Worm (Caenorhabditis elegans) whole organism, L2 larva: Measurements from ENCODE around the gene Y38F1A.2.
A peak's percentile ranks its signal among the peaks of the same experiment; 100 is the strongest.

Source experiments
- C34F6.9 ChIP-seq: fragments of 150-350 bp; optimal IDR thresholded peaks from 2 replicates; lab custom pipeline; 2014; ENCODE audit warnings: missing biosample characterization, missing genetic modification characterization
- F13H6.1 ChIP-seq: sonication (generic microtip); optimal IDR thresholded peaks from 2 replicates; lab custom pipeline; 2016; ENCODE audit warnings: missing genetic modification characterization, missing compliant biosample characterization
- R02D3.7 ChIP-seq: fragments of 150-350 bp; optimal IDR thresholded peaks from 2 replicates; lab custom pipeline; 2014; ENCODE audit warnings: missing biosample characterization, missing genetic modification characterization
- Y55F3AM.14 ChIP-seq: fragments of 200-800 bp; sonication (Bioruptor generic); optimal IDR thresholded peaks from 2 replicates; lab custom pipeline; 2018; ENCODE audit warnings: mild to moderate bottlenecking, missing genetic modification characterization, missing compliant biosample characterization
- ZK546.5 ChIP-seq: sonication (generic microtip); optimal IDR thresholded peaks from 2 replicates; lab custom pipeline; 2017; ENCODE audit warnings: missing biosample characterization, missing genetic modification characterization
- alr-1 ChIP-seq: fragments of 150-350 bp; optimal IDR thresholded peaks from 2 replicates; lab custom pipeline; 2014; ENCODE audit warnings: missing biosample characterization, missing genetic modification characterization
- aly-2 ChIP-seq: fragments of 150-350 bp; optimal IDR thresholded peaks from 2 replicates; lab custom pipeline; 2014; ENCODE audit warnings: missing biosample characterization, missing genetic modification characterization
- ama-1 ChIP-seq: fragments of 150-350 bp; optimal IDR thresholded peaks from 2 replicates; lab custom pipeline; 2018; ENCODE audit warnings: inconsistent platforms
- blmp-1 ChIP-seq: sonication (generic microtip); optimal IDR thresholded peaks from 2 replicates; lab custom pipeline; 2017; ENCODE audit warnings: missing genetic modification characterization, mild to moderate bottlenecking, missing compliant biosample characterization, antibody characterized with exemption, moderate library complexity; ENCODE audit not compliant: insufficient read depth
- ceh-16 ChIP-seq: fragments of 150-350 bp; optimal IDR thresholded peaks from 2 replicates; lab custom pipeline; 2014; ENCODE audit warnings: missing biosample characterization, missing genetic modification characterization
- ceh-82 ChIP-seq: fragments of 150-350 bp; optimal IDR thresholded peaks from 2 replicates; lab custom pipeline; 2014; ENCODE audit warnings: missing biosample characterization, missing genetic modification characterization
- crh-2 ChIP-seq: sonication (generic microtip); optimal IDR thresholded peaks from 2 replicates; lab custom pipeline; 2017; ENCODE audit warnings: missing biosample characterization, missing genetic modification characterization
- dmd-4 ChIP-seq: sonication (generic microtip); optimal IDR thresholded peaks from 2 replicates; lab custom pipeline; 2017; ENCODE audit warnings: missing biosample characterization, missing genetic modification characterization
- elt-1 ChIP-seq: fragments of 150-350 bp; optimal IDR thresholded peaks from 2 replicates; lab custom pipeline; 2014; ENCODE audit warnings: missing biosample characterization, missing genetic modification characterization
- elt-3 ChIP-seq: sonication (generic microtip); optimal IDR thresholded peaks from 2 replicates; lab custom pipeline; 2017; ENCODE audit warnings: missing biosample characterization, missing genetic modification characterization
- fos-1 ChIP-seq: fragments of 150-350 bp; optimal IDR thresholded peaks from 2 replicates; lab custom pipeline; 2014; ENCODE audit warnings: missing biosample characterization, missing genetic modification characterization
- gmeb-1 ChIP-seq: fragments of 150-350 bp; optimal IDR thresholded peaks from 2 replicates; lab custom pipeline; 2014; ENCODE audit warnings: missing biosample characterization, missing genetic modification characterization
- lin-13 ChIP-seq: fragments of 150-350 bp; optimal IDR thresholded peaks from 2 replicates; lab custom pipeline; 2014; ENCODE audit warnings: missing biosample characterization, missing genetic modification reagents, missing genetic modification characterization
- lsy-2 ChIP-seq, 2 experiments: fragments of 150-350 bp in 1 of 2; sonication (generic microtip) in 1 of 2; optimal IDR thresholded peaks; 2 replicates each; lab custom pipeline; 2014 to 2017; ENCODE audit warnings: missing biosample characterization in 2 of 2, missing genetic modification characterization in 2 of 2
- mab-5 ChIP-seq: fragments of 150-350 bp; optimal IDR thresholded peaks from 2 replicates; lab custom pipeline; 2014; ENCODE audit warnings: missing biosample characterization, missing genetic modification characterization
- mbf-1 ChIP-seq: sonication (generic microtip); optimal IDR thresholded peaks from 2 replicates; lab custom pipeline; 2017; ENCODE audit warnings: missing biosample characterization, missing genetic modification characterization
- mdl-1 ChIP-seq, 2 experiments: fragments of 150-350 bp in 1 of 2; sonication (generic microtip) in 1 of 2; optimal IDR thresholded peaks; 2 replicates each; lab custom pipeline; 2017; ENCODE audit warnings: missing biosample characterization in 2 of 2, missing genetic modification characterization in 2 of 2
- nhr-10 ChIP-seq: sonication (generic microtip); optimal IDR thresholded peaks from 2 replicates; lab custom pipeline; 2017; ENCODE audit warnings: missing biosample characterization, missing genetic modification characterization
- nhr-11 ChIP-seq: fragments of 150-350 bp; optimal IDR thresholded peaks from 2 replicates; lab custom pipeline; 2014; ENCODE audit warnings: missing biosample characterization, missing genetic modification characterization
- nhr-129 ChIP-seq: fragments of 150-350 bp; optimal IDR thresholded peaks from 2 replicates; lab custom pipeline; 2014; ENCODE audit warnings: missing biosample characterization, missing genetic modification characterization
- nhr-21 ChIP-seq: fragments of 150-350 bp; optimal IDR thresholded peaks from 2 replicates; lab custom pipeline; 2014; ENCODE audit warnings: missing biosample characterization, missing genetic modification characterization
- nhr-23 ChIP-seq: fragments of 150-350 bp; optimal IDR thresholded peaks from 2 replicates; lab custom pipeline; 2014; ENCODE audit warnings: missing biosample characterization, missing genetic modification reagents, missing genetic modification characterization
- nhr-237 ChIP-seq: fragments of 150-350 bp; optimal IDR thresholded peaks from 2 replicates; lab custom pipeline; 2014; ENCODE audit warnings: missing biosample characterization, missing genetic modification characterization
- nhr-25 ChIP-seq: fragments of 150-350 bp; sonication (generic microtip); optimal IDR thresholded peaks from 3 replicates; lab custom pipeline; 2014; ENCODE audit warnings: missing biosample characterization, missing genetic modification characterization
- nhr-6 ChIP-seq: fragments of 150-350 bp; optimal IDR thresholded peaks from 2 replicates; lab custom pipeline; 2014; ENCODE audit warnings: missing biosample characterization, missing genetic modification characterization
- nhr-77 ChIP-seq: fragments of 150-350 bp; optimal IDR thresholded peaks from 2 replicates; lab custom pipeline; 2014; ENCODE audit warnings: missing biosample characterization, missing genetic modification characterization
- sem-4 ChIP-seq: fragments of 150-350 bp; optimal IDR thresholded peaks from 2 replicates; lab custom pipeline; 2014; ENCODE audit warnings: missing biosample characterization, missing genetic modification reagents, missing genetic modification characterization
- skn-1 ChIP-seq: sonication (generic microtip); optimal IDR thresholded peaks from 2 replicates; lab custom pipeline; 2017; ENCODE audit warnings: missing biosample characterization, missing genetic modification characterization
- sma-3 ChIP-seq: sonication (generic microtip); optimal IDR thresholded peaks from 2 replicates; lab custom pipeline; 2016; ENCODE audit warnings: missing genetic modification reagents, missing genetic modification characterization, missing compliant biosample characterization
- sma-9 ChIP-seq, 2 experiments: fragments of 150-350 bp in 1 of 2; sonication (generic microtip) in 1 of 2; optimal IDR thresholded peaks; 2 replicates each; lab custom pipeline; 2014 to 2016; ENCODE audit warnings: missing genetic modification characterization in 2 of 2, mild to moderate bottlenecking in 1 of 2, missing biosample characterization in 1 of 2, missing compliant biosample characterization in 1 of 2, missing genetic modification reagents in 1 of 2, moderate library complexity in 1 of 2
- snpc-4 ChIP-seq: fragments of 150-350 bp; optimal IDR thresholded peaks from 2 replicates; lab custom pipeline; 2014; ENCODE audit warnings: missing biosample characterization, missing genetic modification characterization
- unc-39 ChIP-seq: fragments of 150-350 bp; optimal IDR thresholded peaks from 2 replicates; lab custom pipeline; 2014; ENCODE audit warnings: missing biosample characterization, missing genetic modification characterization
- unc-55 ChIP-seq: fragments of 150-350 bp; sonication (generic microtip); optimal IDR thresholded peaks from 3 replicates; lab custom pipeline; 2014; ENCODE audit warnings: missing biosample characterization, missing genetic modification reagents, missing genetic modification characterization
- unc-62 ChIP-seq: fragments of 150-350 bp; optimal IDR thresholded peaks from 2 replicates; lab custom pipeline; 2014; ENCODE audit warnings: missing biosample characterization, missing genetic modification reagents, missing genetic modification characterization
- zag-1 ChIP-seq: fragments of 150-350 bp; optimal IDR thresholded peaks from 2 replicates; lab custom pipeline; 2014; ENCODE audit warnings: missing biosample characterization, missing genetic modification characterization
- ztf-11 ChIP-seq: sonication (generic microtip); optimal IDR thresholded peaks from 2 replicates; lab custom pipeline; 2017; ENCODE audit warnings: missing biosample characterization, missing genetic modification characterization
- ztf-4 ChIP-seq: fragments of 150-350 bp; optimal IDR thresholded peaks from 2 replicates; lab custom pipeline; 2014; ENCODE audit warnings: missing biosample characterization, missing genetic modification characterization

Gene Y38F1A.2

DNA sequence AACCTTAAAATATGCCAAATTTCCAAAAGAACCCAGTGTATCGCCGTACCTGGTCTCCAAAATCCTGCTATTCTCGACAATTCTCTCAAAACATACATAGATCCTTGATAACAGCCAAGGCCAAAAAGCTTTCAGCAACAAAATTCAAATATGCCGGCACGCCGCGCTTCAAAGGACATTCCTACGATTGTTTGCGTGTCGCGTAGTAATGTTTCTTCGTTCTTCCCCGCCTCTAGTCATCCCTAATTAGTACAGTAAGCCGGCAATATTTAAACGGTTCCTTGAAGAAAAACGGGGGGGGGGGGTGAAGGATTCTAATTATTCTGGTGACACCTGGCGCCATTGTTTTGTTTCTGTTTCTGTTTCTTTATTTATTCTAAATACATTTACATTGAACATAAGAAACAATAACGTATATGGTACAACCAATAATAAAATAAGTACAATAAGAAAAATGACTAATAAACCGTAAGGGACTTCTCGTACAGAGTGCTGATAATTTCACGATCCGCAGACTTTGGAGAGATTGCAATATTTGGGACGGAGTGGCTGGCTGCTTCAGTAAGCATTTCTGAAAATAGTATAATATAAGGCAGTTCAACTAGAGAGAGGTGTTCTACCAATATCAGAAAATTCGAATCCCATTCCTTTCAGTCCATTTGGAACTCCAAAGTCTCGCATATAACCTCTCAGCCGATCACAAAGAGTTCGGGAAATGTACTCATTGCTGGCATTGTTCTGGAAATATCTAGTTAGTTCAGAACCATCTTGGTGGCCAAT is 39.4 kb downstream of the Y38F1A.2 start:
- TF ChIP-seq ceh-82, result no peak
- no peak for TF ChIP-seq skn-1 (tag; lab: Kevin White, UChicago)
- no peak for TF ChIP-seq ceh-16 (tag; lab: Kevin White, UChicago)
- TF ChIP-seq gmeb-1 (tag; lab: Kevin White, UChicago), result no peak
- no peak for TF ChIP-seq unc-55 (GFP tag; lab: Kevin White, UChicago)
- no peak for TF ChIP-seq mbf-1 (tag; lab: Kevin White, UChicago)
- TF ChIP-seq nhr-25 (tag; lab: Kevin White, UChicago), result no peak
- TF ChIP-seq sem-4, result no peak
- TF ChIP-seq C34F6.9 (tag; lab: Kevin White, UChicago), result no peak
- no peak for TF ChIP-seq ama-1 (lab: Kevin White, UChicago)
- peak; percentile 4 for TF ChIP-seq sma-3
- no peak for TF ChIP-seq ZK546.5 (tag; lab: Kevin White, UChicago)
- TF ChIP-seq fos-1 (tag; lab: Kevin White, UChicago), result no peak
- peak; percentile 38 for TF ChIP-seq Y55F3AM.14
- no peak for TF ChIP-seq aly-2 (tag; lab: Kevin White, UChicago)
- peak; percentile 3 for TF ChIP-seq nhr-21

DNA sequence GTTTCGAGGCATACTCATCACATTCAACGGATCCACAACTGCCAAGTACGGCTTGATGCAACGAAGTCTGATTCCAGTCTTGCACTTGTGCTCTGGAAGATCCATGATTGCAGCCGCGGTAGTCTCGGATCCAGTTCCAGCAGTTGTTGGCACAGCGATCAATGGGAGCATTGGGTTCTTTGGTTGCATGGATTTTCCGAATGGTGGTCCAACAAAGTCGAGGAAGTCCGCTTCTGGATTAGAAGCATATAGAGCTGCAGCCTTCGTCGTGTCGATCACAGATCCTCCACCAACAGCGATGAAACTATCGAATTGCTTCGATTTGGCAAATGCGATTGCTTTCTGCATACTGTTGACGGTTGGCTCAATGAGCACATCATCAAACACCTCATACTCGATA is 40.6 kb downstream of the Y38F1A.2 start:
- TF ChIP-seq nhr-23 (tag; lab: Kevin White, UChicago) (no peak), nhr-77 (tag; lab: Kevin White, UChicago) (no peak), ceh-16 (tag; lab: Kevin White, UChicago) (no peak), crh-2 (tag; lab: Kevin White, UChicago) (no peak), R02D3.7 (tag; lab: Kevin White, UChicago) (no peak), elt-1 (no peak), sem-4 (no peak), mdl-1 (tag; optimal IDR thresholded peaks at IDR 0.05; lab: Kevin White, UChicago) (no peak), fos-1 (tag; lab: Kevin White, UChicago) (no peak), nhr-237 (tag; lab: Kevin White, UChicago) (no peak), ztf-4 (tag; lab: Kevin White, UChicago) (no peak), nhr-21 (no peak), blmp-1 (tag; lab: Kevin White, UChicago) (no peak), ama-1 (lab: Kevin White, UChicago) (no peak), ceh-82 (no peak)
- TF ChIP-seq, all 48 proteins: peak for 0

DNA sequence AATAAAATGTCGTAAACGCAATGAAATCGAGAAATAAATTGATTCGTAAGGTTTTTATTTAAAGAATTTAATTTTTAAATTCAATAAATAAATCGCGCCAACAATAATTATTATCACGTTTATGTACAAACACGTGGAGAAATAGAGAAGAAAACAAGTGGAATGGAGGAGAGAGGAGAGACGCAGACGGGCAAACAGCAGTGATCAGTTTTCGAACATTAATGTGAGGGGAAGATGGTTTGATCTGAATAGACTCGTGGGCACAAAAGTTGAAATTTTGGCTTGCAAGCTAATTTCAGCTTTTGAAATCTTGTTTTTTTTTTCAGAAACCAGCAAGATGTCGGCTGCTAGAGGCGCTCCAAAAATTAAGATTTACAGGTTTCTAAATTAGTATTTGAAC is 41.5 kb downstream of the Y38F1A.2 start, which contains the start of gene hphd-1:
TSS of gene hphd-1 (minus strand) at position 323 of the 400 bp plus-strand sequence.
- TF ChIP-seq blmp-1 (tag; lab: Kevin White, UChicago) (no peak), zag-1 (tag; lab: Kevin White, UChicago) (no peak), mbf-1 (tag; lab: Kevin White, UChicago) (no peak), sem-4 (no peak), nhr-21 (peak; percentile 73), elt-1 (no peak), unc-55 (GFP tag; lab: Kevin White, UChicago) (no peak), nhr-129 (tag; lab: Kevin White, UChicago) (peak; percentile 12), lin-13 (GFP tag; lab: Kevin White, UChicago) (peak; percentile 10), elt-3 (tag; lab: Kevin White, UChicago) (no peak), nhr-23 (tag; lab: Kevin White, UChicago) (no peak), F13H6.1 (tag; lab: Kevin White, UChicago) (peak; percentile 53), sma-9 (GFP tag; optimal IDR thresholded peaks at IDR 0.05; lab: Kevin White, UChicago) (peak; percentile 90), sma-9 (tag; optimal IDR thresholded peaks at IDR 0.05; lab: Kevin White, UChicago) (no peak), ZK546.5 (tag; lab: Kevin White, UChicago) (no peak), sma-3 (peak; percentile 51), lsy-2 (tag; optimal IDR thresholded peaks at IDR 0.05; lab: Kevin White, UChicago) (peak in 1 of 2 experiments; percentile 50), nhr-6 (tag; lab: Kevin White, UChicago) (no peak), C34F6.9 (tag; lab: Kevin White, UChicago) (no peak), ztf-11 (tag; lab: Kevin White, UChicago) (no peak), unc-39 (tag; lab: Kevin White, UChicago) (no peak), nhr-10 (no peak), ama-1 (lab: Kevin White, UChicago) (no peak), alr-1 (tag; lab: Kevin White, UChicago) (no peak), dmd-4 (tag; lab: Kevin White, UChicago) (no peak), nhr-11 (no peak), gmeb-1 (tag; lab: Kevin White, UChicago) (peak; percentile 64), mab-5 (no peak), nhr-25 (tag; lab: Kevin White, UChicago) (peak; percentile 33), unc-62 (GFP tag; lab: Kevin White, UChicago) (no peak), snpc-4 (tag; lab: Kevin White, UChicago) (peak; percentile 5), crh-2 (tag; lab: Kevin White, UChicago) (peak; percentile 80), mdl-1 (tag; optimal IDR thresholded peaks at IDR 0.05; lab: Kevin White, UChicago) (peak in 1 of 2 experiments; percentile 64), fos-1 (tag; lab: Kevin White, UChicago) (peak; percentile 61)
